Worm (Caenorhabditis elegans) whole organism, early embryonic: ENCODE measurements around the gene dsl-5.

Experiments
- ama-1 ChIP-seq: fragments of 150-350 bp; optimal IDR thresholded peaks from 2 replicates; lab custom pipeline; 2014
- ceh-13 ChIP-seq: fragments of 200-800 bp; sonication (Bioruptor generic); optimal IDR thresholded peaks from 2 replicates; lab custom pipeline; 2018; ENCODE audit warnings: mild to moderate bottlenecking, missing genetic modification characterization, missing compliant biosample characterization
- ceh-36 ChIP-seq: sonication (generic microtip); optimal IDR thresholded peaks from 2 replicates; lab custom pipeline; 2016; ENCODE audit warnings: missing genetic modification characterization, inconsistent platforms, missing compliant biosample characterization
- ets-7 ChIP-seq: sonication (generic microtip); optimal IDR thresholded peaks from 2 replicates; lab custom pipeline; 2016; ENCODE audit warnings: missing genotype, missing genetic modification characterization, missing compliant biosample characterization
- hmg-4 ChIP-seq: fragments of 200-800 bp; sonication (Bioruptor generic); optimal IDR thresholded peaks from 2 replicates; lab custom pipeline; 2018; ENCODE audit warnings: mild to moderate bottlenecking, missing genetic modification characterization, missing compliant biosample characterization
- pes-1 ChIP-seq: fragments of 200-800 bp; sonication (Bioruptor generic); IDR thresholded peaks from 2 replicates; pipeline ENCODE4 v1.3.6; 2022; ENCODE audit warnings: missing genetic modification reagents, missing genetic modification characterization, missing compliant biosample characterization
- scrt-1 ChIP-seq: fragments of 200-800 bp; sonication (Bioruptor generic); IDR thresholded peaks from 2 replicates; pipeline ENCODE4 v1.3.6; 2022; ENCODE audit warnings: missing genetic modification characterization, missing compliant biosample characterization
- tbx-11 ChIP-seq: fragments of 200-800 bp; sonication (Bioruptor generic); IDR thresholded peaks from 2 replicates; pipeline ENCODE4 v1.3.6; 2022; ENCODE audit warnings: missing genetic modification characterization, missing compliant biosample characterization
- tra-4 ChIP-seq: sonication (generic microtip); optimal IDR thresholded peaks from 2 replicates; lab custom pipeline; 2017; ENCODE audit warnings: missing genetic modification characterization, missing compliant biosample characterization

ce11 chrIV:11644705-11645104 lies 23.9 kb upstream of the dsl-5 start:
- TF ChIP-seq ceh-13 (GFP tag; lab: Kevin White, UChicago) (no peak), hmg-4 (GFP tag; lab: Kevin White, UChicago) (no peak), ceh-36 (tag; lab: Kevin White, UChicago) (no peak), tra-4 (no peak), ets-7 (tag; lab: Kevin White, UChicago) (no peak), ama-1 (lab: Kevin White, UChicago) (no peak), pes-1 (no peak), tbx-11 (GFP tag; lab: Robert Waterston, UW) (no peak), scrt-1 (no peak)
